Fruit fly (Drosophila melanogaster) whole organism, embryonic: Measurements from ENCODE around the gene CG3679.

Experiments
- Bgb ChIP-seq: fragments of 200-800 bp; sonication (Bioruptor generic); IDR thresholded peaks from 2 replicates; pipeline ENCODE4 v1.3.6; 2022; ENCODE audit warnings: missing biosample characterization, missing genetic modification characterization; ENCODE audit not compliant: partially characterized antibody
- Bteb2 ChIP-seq: fragments of 200-800 bp; sonication (Bioruptor generic); optimal IDR thresholded peaks from 2 replicates; lab custom pipeline; 2016; ENCODE audit warnings: missing biosample characterization, missing genetic modification characterization
- CG11247 ChIP-seq: fragments of 200-800 bp; sonication (Bioruptor generic); IDR thresholded peaks from 2 replicates; pipeline ENCODE4 v1.3.6; 2022; ENCODE audit warnings: missing biosample characterization, missing genetic modification characterization
- CG11504 ChIP-seq: fragments of 200-800 bp; sonication (Bioruptor generic); optimal IDR thresholded peaks from 3 replicates; lab custom pipeline; 2019; ENCODE audit warnings: missing biosample characterization, mild to moderate bottlenecking, missing genetic modification characterization, moderate library complexity
- CG12236 ChIP-seq: fragments of 200-800 bp; sonication (Bioruptor generic); optimal IDR thresholded peaks from 2 replicates; lab custom pipeline; 2016; ENCODE audit warnings: missing biosample characterization, missing genetic modification characterization
- CG12391 ChIP-seq: fragments of 200-800 bp; sonication (Bioruptor generic); optimal IDR thresholded peaks from 3 replicates; lab custom pipeline; 2018; ENCODE audit warnings: missing biosample characterization, mild to moderate bottlenecking, missing genetic modification characterization, moderate library complexity
- CG12659 ChIP-seq: fragments of 200-800 bp; sonication (Bioruptor generic); optimal IDR thresholded peaks from 3 replicates; lab custom pipeline; 2017; ENCODE audit warnings: mild to moderate bottlenecking, missing biosample characterization, missing genetic modification reagents, missing genetic modification characterization
- CG13296 ChIP-seq: fragments of 200-800 bp; sonication (Bioruptor generic); optimal IDR thresholded peaks from 3 replicates; lab custom pipeline; 2018; ENCODE audit warnings: missing biosample characterization, mild to moderate bottlenecking, missing genetic modification characterization
- CG14710 ChIP-seq: fragments of 200-800 bp; sonication (Bioruptor generic); optimal IDR thresholded peaks from 3 replicates; lab custom pipeline; 2019; ENCODE audit warnings: missing biosample characterization, mild to moderate bottlenecking, missing genetic modification characterization, moderate library complexity
- CG16813 ChIP-seq: fragments of 200-800 bp; sonication (Bioruptor generic); IDR thresholded peaks from 3 replicates; pipeline ENCODE4 v1.3.6; 2022; ENCODE audit warnings: missing biosample characterization, missing genetic modification characterization; ENCODE audit not compliant: partially characterized antibody
- CG17829 ChIP-seq: fragments of 200-800 bp; optimal IDR thresholded peaks from 2 replicates; lab custom pipeline; 2019; ENCODE audit warnings: missing biosample characterization, mild to moderate bottlenecking, missing genetic modification characterization, moderate library complexity
- CG3065 ChIP-seq: fragments of 200-800 bp; sonication (Bioruptor generic); optimal IDR thresholded peaks from 2 replicates; lab custom pipeline; 2016; ENCODE audit warnings: missing biosample characterization, missing genetic modification characterization
- CG31388 ChIP-seq: fragments of 200-800 bp; sonication (Bioruptor generic); optimal IDR thresholded peaks from 2 replicates; lab custom pipeline; 2016; ENCODE audit warnings: missing biosample characterization, missing genetic modification characterization
- CG42726 ChIP-seq: fragments of 200-800 bp; sonication (Bioruptor generic); IDR thresholded peaks from 2 replicates; pipeline ENCODE4 v1.3.6; 2022; ENCODE audit warnings: missing biosample characterization, missing genetic modification characterization; ENCODE audit not compliant: partially characterized antibody
- CG4617 ChIP-seq: fragments of 200-800 bp; sonication (Bioruptor generic); optimal IDR thresholded peaks from 3 replicates; lab custom pipeline; 2016; ENCODE audit warnings: missing biosample characterization, missing genetic modification characterization, borderline replicate concordance
- CG5953 ChIP-seq: fragments of 200-800 bp; sonication (Bioruptor generic); IDR thresholded peaks from 2 replicates; pipeline ENCODE4 v1.3.6; 2022; ENCODE audit warnings: missing biosample characterization, missing genetic modification characterization
- CG6254 ChIP-seq: fragments of 200-800 bp; sonication (Bioruptor generic); optimal IDR thresholded peaks from 3 replicates; lab custom pipeline; 2017; ENCODE audit warnings: mild to moderate bottlenecking, missing biosample characterization, missing genetic modification reagents, missing genetic modification characterization
- CG8359 ChIP-seq: fragments of 200-800 bp; sonication (Bioruptor generic); optimal IDR thresholded peaks from 2 replicates; lab custom pipeline; 2017; ENCODE audit warnings: missing biosample characterization, mild to moderate bottlenecking, missing genetic modification characterization, borderline replicate concordance
- CG9437 ChIP-seq: fragments of 200-800 bp; sonication (Bioruptor generic); optimal IDR thresholded peaks from 2 replicates; lab custom pipeline; 2018; ENCODE audit warnings: missing biosample characterization, mild to moderate bottlenecking, missing genetic modification characterization
- CG9876 ChIP-seq: fragments of 200-800 bp; sonication (Bioruptor generic); optimal IDR thresholded peaks from 2 replicates; lab custom pipeline; 2016; ENCODE audit warnings: missing biosample characterization, missing genetic modification characterization
- E2f1 ChIP-seq: fragments of 200-800 bp; sonication (Bioruptor generic); IDR thresholded peaks from 2 replicates; pipeline ENCODE4 v1.3.6; 2022; ENCODE audit warnings: missing biosample characterization, missing genetic modification characterization
- HmgZ ChIP-seq: fragments of 200-800 bp; sonication (Bioruptor generic); optimal IDR thresholded peaks from 2 replicates; lab custom pipeline; 2018; ENCODE audit warnings: missing biosample characterization, mild to moderate bottlenecking, missing genetic modification characterization
- MTF-1 ChIP-seq: fragments of 200-800 bp; sonication (Bioruptor generic); optimal IDR thresholded peaks from 2 replicates; lab custom pipeline; 2018; ENCODE audit warnings: missing biosample characterization, mild to moderate bottlenecking, missing genetic modification characterization, borderline replicate concordance
- Sin3A ChIP-seq: fragments of >200 bp; optimal IDR thresholded peaks from 2 replicates; lab custom pipeline; 2018
- Six4 ChIP-seq: fragments of 200-800 bp; sonication (Bioruptor generic); optimal IDR thresholded peaks from 2 replicates; lab custom pipeline; 2016; ENCODE audit warnings: missing biosample characterization, missing genetic modification characterization
- Taf1 ChIP-seq: fragments of 200-800 bp; sonication (Bioruptor generic); IDR thresholded peaks from 2 replicates; pipeline ENCODE4 v1.3.6; 2022; ENCODE audit warnings: missing biosample characterization, missing genetic modification characterization
- amos ChIP-seq: fragments of 200-800 bp; sonication (Bioruptor generic); IDR thresholded peaks from 2 replicates; pipeline ENCODE4 v1.3.6; 2022; ENCODE audit warnings: missing biosample characterization, missing genetic modification characterization; ENCODE audit not compliant: partially characterized antibody
- bbx ChIP-seq: fragments of 200-800 bp; sonication (Bioruptor generic); IDR thresholded peaks from 2 replicates; pipeline ENCODE4 v1.3.6; 2022; ENCODE audit warnings: missing biosample characterization, missing genetic modification characterization; ENCODE audit not compliant: partially characterized antibody
- dm ChIP-seq: fragments of 200-800 bp; sonication (Bioruptor generic); optimal IDR thresholded peaks from 3 replicates; lab custom pipeline; 2016; ENCODE audit warnings: missing biosample characterization, missing genetic modification characterization
- gro ChIP-seq: fragments of 200-800 bp; sonication (Bioruptor generic); optimal IDR thresholded peaks from 2 replicates; lab custom pipeline; 2016; ENCODE audit warnings: missing biosample characterization, missing genetic modification characterization
- hb ChIP-seq: fragments of 200-800 bp; sonication (Bioruptor generic); IDR thresholded peaks from 3 replicates; pipeline ENCODE4 v1.3.6; 2022; ENCODE audit warnings: missing biosample characterization, missing genetic modification characterization; ENCODE audit not compliant: partially characterized antibody
- klu ChIP-seq: fragments of 200-800 bp; sonication (Bioruptor generic); IDR thresholded peaks from 2 replicates; pipeline ENCODE4 v1.3.6; 2022; ENCODE audit warnings: missing biosample characterization, missing genetic modification characterization
- pnt ChIP-seq: fragments of 200-800 bp; sonication (Bioruptor generic); optimal IDR thresholded peaks from 3 replicates; lab custom pipeline; 2016; ENCODE audit warnings: missing biosample characterization, missing genetic modification characterization
- slp2 ChIP-seq: fragments of 200-800 bp; sonication (Bioruptor generic); optimal IDR thresholded peaks from 2 replicates; lab custom pipeline; 2016; ENCODE audit warnings: missing biosample characterization, missing genetic modification characterization
- stwl ChIP-seq: fragments of 200-800 bp; sonication (Bioruptor generic); optimal IDR thresholded peaks from 3 replicates; lab custom pipeline; 2018; ENCODE audit warnings: missing biosample characterization, mild to moderate bottlenecking, missing genetic modification characterization, moderate library complexity
- tna ChIP-seq: fragments of 200-800 bp; sonication (Bioruptor generic); IDR thresholded peaks from 2 replicates; pipeline ENCODE4 v1.3.6; 2022; ENCODE audit warnings: missing biosample characterization, missing genetic modification characterization; ENCODE audit not compliant: partially characterized antibody
- vfl ChIP-seq: fragments of 200-800 bp; sonication (Bioruptor generic); optimal IDR thresholded peaks from 2 replicates; lab custom pipeline; 2016; ENCODE audit warnings: missing biosample characterization, missing genetic modification characterization
- zen2 ChIP-seq: fragments of 200-800 bp; sonication (Bioruptor generic); IDR thresholded peaks from 3 replicates; pipeline ENCODE4 v1.3.6; 2022; ENCODE audit warnings: missing biosample characterization, missing genetic modification characterization; ENCODE audit not compliant: partially characterized antibody

The CG3679 gene

dm6 chrX:16313078-16313875, 9.6 kb downstream of the CG3679 start, which contains the start of the genes CG9915 and SWIP (continued):
- TF ChIP-seq CG11504 (tag; lab: Kevin White, UChicago): no peak
- TF ChIP-seq Bteb2: no peak
- no peak for TF ChIP-seq CG13296
- TF ChIP-seq CG9876 (GFP tag; lab: Kevin White, UChicago): no peak
- TF ChIP-seq Taf1: no peak
- peak; percentile 40 for TF ChIP-seq CG14710
- TF ChIP-seq zen2: 0 out of 3 replicates have a peak, but pooled peaks have one; percentile 36
- TF ChIP-seq tna: peak; percentile 75
- peak; percentile 70 for TF ChIP-seq CG16813 (GFP tag; lab: Robert Waterston, UW)
- no peak for TF ChIP-seq vfl (GFP tag; lab: Kevin White, UChicago)
- peak; percentile 2 for TF ChIP-seq gro (GFP tag; lab: Kevin White, UChicago)
- no peak for TF ChIP-seq CG11247 (GFP tag; lab: Robert Waterston, UW)
- TF ChIP-seq MTF-1: no peak
- no peak for TF ChIP-seq CG6254 (GFP tag; lab: Kevin White, UChicago)
- TF ChIP-seq amos (GFP tag; lab: Robert Waterston, UW): peak; percentile 60; the same call in 1 of the 2 replicates
- no peak for TF ChIP-seq E2f1
- no peak for TF ChIP-seq Sin3A (lab: Kevin White, UChicago)
- no peak for TF ChIP-seq CG4617 (GFP tag; lab: Kevin White, UChicago)
- no peak for TF ChIP-seq CG12236 (GFP tag; lab: Kevin White, UChicago)
- peak; percentile 4 for TF ChIP-seq CG9437 (GFP tag; lab: Kevin White, UChicago)
- TF ChIP-seq pnt (GFP tag; lab: Kevin White, UChicago): no peak
- TF ChIP-seq stwl: peak; percentile 38
- peak; percentile 23 for TF ChIP-seq CG17829
- TF ChIP-seq CG8359: no peak
- TF ChIP-seq HmgZ (tag; lab: Kevin White, UChicago): no peak
- no peak for TF ChIP-seq CG3065 (GFP tag; lab: Kevin White, UChicago)
- TF ChIP-seq CG31388 (GFP tag; lab: Kevin White, UChicago): no peak
- no peak for TF ChIP-seq klu
- TF ChIP-seq CG5953 (GFP tag; lab: Robert Waterston, UW): no peak
- TF ChIP-seq CG12659 (GFP tag; lab: Kevin White, UChicago): peak; percentile 44
- TF ChIP-seq hb (GFP tag; lab: Robert Waterston, UW): peak; percentile 77
- peak; percentile 71 for TF ChIP-seq bbx (GFP tag; lab: Robert Waterston, UW)
- TF ChIP-seq CG12391 (tag; lab: Kevin White, UChicago): peak; percentile 50
- no peak for TF ChIP-seq slp2 (GFP tag; lab: Kevin White, UChicago)
- TF ChIP-seq dm (GFP tag; lab: Kevin White, UChicago): peak; percentile 28
- TF ChIP-seq Six4 (GFP tag; lab: Kevin White, UChicago): no peak
- peak; percentile 73 for TF ChIP-seq Bgb (GFP tag; lab: Robert Waterston, UW)
- TF ChIP-seq CG42726 (GFP tag; lab: Robert Waterston, UW): 0 out of 2 replicates have a peak, but pooled peaks have one; percentile 33
